Fruit fly (Drosophila melanogaster) whole organism, embryonic: ENCODE data around the gene Mrp5.

Source experiments
- Atf-2 ChIP-seq: fragments of 200-800 bp; sonication (Bioruptor generic); optimal IDR thresholded peaks from 2 replicates; lab custom pipeline; 2016; ENCODE audit warnings: missing biosample characterization, missing genetic modification characterization
- Bgb ChIP-seq: fragments of 200-800 bp; sonication (Bioruptor generic); IDR thresholded peaks from 2 replicates; pipeline ENCODE4 v1.3.6; 2022; ENCODE audit warnings: missing biosample characterization, missing genetic modification characterization; ENCODE audit not compliant: partially characterized antibody
- C15 ChIP-seq: fragments of 200-800 bp; sonication (Bioruptor generic); IDR thresholded peaks from 3 replicates; pipeline ENCODE4 v1.3.6; 2022; ENCODE audit warnings: missing biosample characterization, missing genetic modification characterization
- CG10565 ChIP-seq: fragments of 200-800 bp; sonication (Bioruptor generic); optimal IDR thresholded peaks from 3 replicates; lab custom pipeline; 2016; ENCODE audit warnings: missing biosample characterization, mild to moderate bottlenecking, missing genetic modification characterization
- CG10959 ChIP-seq: fragments of 200-800 bp; sonication (Bioruptor generic); IDR thresholded peaks from 2 replicates; pipeline ENCODE4 v1.3.6; 2022; ENCODE audit warnings: missing biosample characterization, missing genetic modification characterization
- CG10979 ChIP-seq: fragments of 200-800 bp; sonication (Bioruptor generic); optimal IDR thresholded peaks from 2 replicates; lab custom pipeline; 2018; ENCODE audit warnings: missing biosample characterization, mild to moderate bottlenecking, missing genetic modification characterization, moderate library complexity
- CG12071 ChIP-seq: fragments of 200-800 bp; sonication (Bioruptor generic); optimal IDR thresholded peaks from 3 replicates; lab custom pipeline; 2018; ENCODE audit warnings: missing biosample characterization, mild to moderate bottlenecking, missing genetic modification characterization
- CG12299 ChIP-seq: fragments of 200-800 bp; sonication (Bioruptor generic); optimal IDR thresholded peaks from 2 replicates; lab custom pipeline; 2018; ENCODE audit warnings: missing biosample characterization, mild to moderate bottlenecking, missing genetic modification characterization
- CG12744 ChIP-seq: fragments of 200-800 bp; sonication (Bioruptor generic); optimal IDR thresholded peaks from 2 replicates; lab custom pipeline; 2016; ENCODE audit warnings: missing biosample characterization, missing genetic modification characterization
- CG3065 ChIP-seq: fragments of 200-800 bp; sonication (Bioruptor generic); optimal IDR thresholded peaks from 2 replicates; lab custom pipeline; 2016; ENCODE audit warnings: missing biosample characterization, missing genetic modification characterization
- CG3163 ChIP-seq: fragments of 200-800 bp; sonication (Bioruptor generic); optimal IDR thresholded peaks from 3 replicates; lab custom pipeline; 2016; ENCODE audit warnings: missing biosample characterization, missing genetic modification characterization
- CG34376 ChIP-seq: fragments of 200-800 bp; sonication (Bioruptor generic); optimal IDR thresholded peaks from 2 replicates; lab custom pipeline; 2018; ENCODE audit warnings: missing biosample characterization, mild to moderate bottlenecking, missing genetic modification characterization
- CG4617 ChIP-seq: fragments of 200-800 bp; sonication (Bioruptor generic); optimal IDR thresholded peaks from 3 replicates; lab custom pipeline; 2016; ENCODE audit warnings: missing biosample characterization, missing genetic modification characterization, borderline replicate concordance
- CG5180 ChIP-seq: fragments of 200-800 bp; sonication (Bioruptor generic); optimal IDR thresholded peaks from 3 replicates; lab custom pipeline; 2017; ENCODE audit warnings: missing biosample characterization, missing genetic modification characterization, mild to moderate bottlenecking, moderate library complexity, missing genetic modification reagents
- CG6175 ChIP-seq: fragments of 200-800 bp; sonication (Bioruptor generic); IDR thresholded peaks from 3 replicates; pipeline ENCODE4 v1.3.6; 2022; ENCODE audit warnings: missing biosample characterization, missing genetic modification characterization
- CG7372 ChIP-seq: fragments of 200-800 bp; sonication (Bioruptor generic); IDR thresholded peaks from 2 replicates; pipeline ENCODE4 v1.3.6; 2022; ENCODE audit warnings: missing biosample characterization, missing genetic modification characterization
- CG7987 ChIP-seq: fragments of 200-800 bp; sonication (Bioruptor generic); optimal IDR thresholded peaks from 2 replicates; lab custom pipeline; 2018; ENCODE audit warnings: missing biosample characterization, mild to moderate bottlenecking, missing genetic modification characterization, moderate library complexity
- CG8388 ChIP-seq: fragments of 200-800 bp; sonication (Bioruptor generic); optimal IDR thresholded peaks from 2 replicates; lab custom pipeline; 2019; ENCODE audit warnings: missing biosample characterization, mild to moderate bottlenecking, missing genetic modification characterization, moderate library complexity
- Dbx ChIP-seq: fragments of 200-800 bp; sonication (Bioruptor generic); IDR thresholded peaks from 3 replicates; pipeline ENCODE4 v1.3.6; 2022; ENCODE audit warnings: missing biosample characterization, missing genetic modification characterization
- Dll ChIP-seq: fragments of 200-800 bp; sonication (Bioruptor generic); IDR thresholded peaks from 4 replicates; pipeline ENCODE4 v1.3.6; 2022; ENCODE audit warnings: missing biosample characterization, missing genetic modification characterization; ENCODE audit not compliant: partially characterized antibody
- GATAe ChIP-seq: fragments of 200-800 bp; sonication (Bioruptor generic); conservative IDR thresholded peaks from 2 replicates; pipeline ENCODE4 v1.3.6; 2022; ENCODE audit warnings: missing biosample characterization, missing genetic modification characterization
- HLHmδ ChIP-seq: fragments of 200-800 bp; sonication (Bioruptor generic); optimal IDR thresholded peaks from 2 replicates; lab custom pipeline; 2018; ENCODE audit warnings: missing biosample characterization, mild to moderate bottlenecking, missing genetic modification characterization, moderate library complexity
- Jarid2 ChIP-seq: fragments of 200-800 bp; sonication (Bioruptor generic); optimal IDR thresholded peaks from 3 replicates; lab custom pipeline; 2017; ENCODE audit warnings: mild to moderate bottlenecking, missing biosample characterization, missing genetic modification reagents, missing genetic modification characterization
- Meics ChIP-seq: fragments of 200-800 bp; sonication (Bioruptor generic); optimal IDR thresholded peaks from 2 replicates; lab custom pipeline; 2017; ENCODE audit warnings: missing biosample characterization, mild to moderate bottlenecking, missing genetic modification characterization
- Mes4 ChIP-seq: fragments of 200-800 bp; sonication (Bioruptor generic); optimal IDR thresholded peaks from 2 replicates; lab custom pipeline; 2016; ENCODE audit warnings: missing biosample characterization, missing genetic modification characterization
- NC2α ChIP-seq: fragments of 200-800 bp; sonication (Bioruptor generic); optimal IDR thresholded peaks from 2 replicates; lab custom pipeline; 2016; ENCODE audit warnings: missing biosample characterization, missing genetic modification characterization
- Optix ChIP-seq: fragments of 200-800 bp; sonication (Bioruptor generic); IDR thresholded peaks from 3 replicates; pipeline ENCODE4 v1.3.6; 2022; ENCODE audit warnings: missing biosample characterization, missing genetic modification characterization
- Pdp1 ChIP-seq, 2 experiments: fragments of 200-800 bp; sonication (Bioruptor generic); optimal IDR thresholded peaks; 3 replicates each; lab custom pipeline; 2016; ENCODE audit warnings: missing biosample characterization in 2 of 2, missing genetic modification characterization in 2 of 2, mild to moderate bottlenecking in 1 of 2, moderate library complexity in 1 of 2
- ara ChIP-seq: fragments of 200-800 bp; sonication (Bioruptor generic); IDR thresholded peaks from 2 replicates; pipeline ENCODE4 v1.3.6; 2022; ENCODE audit warnings: missing biosample characterization, missing genetic modification characterization
- btn ChIP-seq: fragments of 200-800 bp; sonication (Bioruptor generic); optimal IDR thresholded peaks from 2 replicates; lab custom pipeline; 2016; ENCODE audit warnings: missing biosample characterization, missing genetic modification characterization
- chinmo ChIP-seq: fragments of 200-800 bp; sonication (Bioruptor generic); IDR thresholded peaks from 4 replicates; pipeline ENCODE4 v1.3.6; 2022; ENCODE audit warnings: missing biosample characterization, missing genetic modification characterization; ENCODE audit not compliant: partially characterized antibody
- chm ChIP-seq: fragments of 200-800 bp; sonication (Bioruptor generic); IDR thresholded peaks from 2 replicates; pipeline ENCODE4 v1.3.6; 2022; ENCODE audit warnings: missing biosample characterization, missing genetic modification characterization
- chn ChIP-seq: fragments of 200-800 bp; sonication (Bioruptor generic); optimal IDR thresholded peaks from 2 replicates; lab custom pipeline; 2016; ENCODE audit warnings: missing biosample characterization, missing genetic modification characterization
- crol ChIP-seq: fragments of 200-800 bp; sonication (Bioruptor generic); IDR thresholded peaks from 2 replicates; pipeline ENCODE4 v1.3.6; 2022; ENCODE audit warnings: missing biosample characterization, missing genetic modification characterization
- disco-r ChIP-seq: fragments of 200-800 bp; sonication (Bioruptor generic); optimal IDR thresholded peaks from 2 replicates; lab custom pipeline; 2016; ENCODE audit warnings: missing biosample characterization, missing genetic modification characterization
- dmrt11E ChIP-seq: fragments of 200-800 bp; sonication (Bioruptor generic); optimal IDR thresholded peaks from 3 replicates; lab custom pipeline; 2018; ENCODE audit warnings: missing biosample characterization, mild to moderate bottlenecking, missing genetic modification characterization, moderate library complexity
- emc ChIP-seq: fragments of 200-800 bp; sonication (Bioruptor generic); optimal IDR thresholded peaks from 2 replicates; lab custom pipeline; 2016; ENCODE audit warnings: missing biosample characterization, missing genetic modification characterization
- ewg ChIP-seq: fragments of 200-800 bp; sonication (Bioruptor generic); optimal IDR thresholded peaks from 3 replicates; lab custom pipeline; 2017; ENCODE audit warnings: mild to moderate bottlenecking, missing biosample characterization, missing genetic modification reagents, missing genetic modification characterization
- exex ChIP-seq: fragments of 200-800 bp; sonication (Bioruptor generic); optimal IDR thresholded peaks from 4 replicates; lab custom pipeline; 2018; ENCODE audit warnings: missing biosample characterization, mild to moderate bottlenecking, missing genetic modification characterization, moderate library complexity
- fd102C ChIP-seq: fragments of 200-800 bp; sonication (Bioruptor generic); optimal IDR thresholded peaks from 2 replicates; lab custom pipeline; 2018; ENCODE audit warnings: missing biosample characterization, mild to moderate bottlenecking, missing genetic modification characterization, moderate library complexity
- hkb ChIP-seq, 2 experiments: fragments of 200-800 bp in 1 of 2; fragments of >200 bp in 1 of 2; sonication (Bioruptor generic) in 1 of 2; IDR thresholded peaks in 1 of 2; optimal IDR thresholded peaks in 1 of 2; 2 replicates each; pipeline versions ENCODE4 v1.3.6 to Lab custom; 2017 to 2022; ENCODE audit warnings: missing biosample characterization in 1 of 2, missing genetic modification characterization in 1 of 2
- kni ChIP-seq: fragments of 200-800 bp; sonication (Bioruptor generic); optimal IDR thresholded peaks from 3 replicates; lab custom pipeline; 2017; ENCODE audit warnings: mild to moderate bottlenecking, missing biosample characterization, missing genetic modification reagents, missing genetic modification characterization
- rib ChIP-seq: fragments of 200-800 bp; sonication (Bioruptor generic); IDR thresholded peaks from 2 replicates; pipeline ENCODE4 v1.3.6; 2022; ENCODE audit warnings: missing biosample characterization, missing genetic modification characterization
- run ChIP-seq: fragments of 200-800 bp; sonication (Bioruptor generic); optimal IDR thresholded peaks from 3 replicates; lab custom pipeline; 2018; ENCODE audit warnings: missing biosample characterization, mild to moderate bottlenecking, missing genetic modification characterization
- scrt ChIP-seq: fragments of 200-800 bp; sonication (Bioruptor generic); optimal IDR thresholded peaks from 2 replicates; lab custom pipeline; 2018; ENCODE audit warnings: missing biosample characterization, mild to moderate bottlenecking, missing genetic modification characterization, moderate library complexity
- shn ChIP-seq: fragments of 200-800 bp; sonication (Bioruptor generic); optimal IDR thresholded peaks from 3 replicates; lab custom pipeline; 2016; ENCODE audit warnings: missing biosample characterization, missing genetic modification characterization
- sug ChIP-seq: fragments of 200-800 bp; optimal IDR thresholded peaks from 2 replicates; lab custom pipeline; 2019; ENCODE audit warnings: missing biosample characterization, mild to moderate bottlenecking, missing genetic modification characterization, moderate library complexity
- unc-4 ChIP-seq: fragments of 200-800 bp; sonication (Bioruptor generic); IDR thresholded peaks from 2 replicates; pipeline ENCODE4 v1.3.6; 2022; ENCODE audit warnings: missing biosample characterization, missing genetic modification characterization; ENCODE audit not compliant: partially characterized antibody

Mrp5 gene

DNA sequence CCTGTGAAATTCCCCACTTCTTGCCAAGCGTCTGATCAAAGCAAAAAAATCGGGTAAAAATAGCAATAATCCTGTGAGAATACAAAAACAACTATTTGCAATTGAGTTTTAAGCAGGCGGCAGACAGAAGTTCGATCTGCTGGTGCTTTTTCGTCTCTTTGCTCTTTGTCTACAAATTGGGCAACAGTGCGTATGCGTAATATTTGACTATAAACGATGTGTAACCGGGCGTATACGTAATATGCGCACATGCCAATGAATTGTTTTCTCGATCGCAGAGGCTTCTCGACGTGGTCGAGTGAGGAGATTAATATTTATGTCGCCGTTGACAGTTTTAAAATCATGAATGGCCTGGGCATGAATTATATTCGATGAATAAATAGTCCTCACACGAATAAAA, 19.8 kb upstream of the Mrp5 start:
- TF ChIP-seq rib (GFP tag; lab: Robert Waterston, UW) (no peak), CG10979 (peak; percentile 6), CG7372 (GFP tag; lab: Robert Waterston, UW) (peak; percentile 93), CG10959 (GFP tag; lab: Robert Waterston, UW) (0 out of 2 replicates have a peak, but pooled peaks have one; percentile 17), Pdp1 (GFP tag; optimal IDR thresholded peaks at IDR 0.05; lab: Kevin White, UChicago) (peak in 1 of 2 experiments; percentile 62)
- TF ChIP-seq, all 482 proteins: peak for 4

dm6 chr3R:19892046-19892445, 16.6 kb upstream of the Mrp5 start:
- TF ChIP-seq Bgb (GFP tag; lab: Robert Waterston, UW) (peak; percentile 41), crol (GFP tag; lab: Robert Waterston, UW) (no peak), Dll (GFP tag; lab: Robert Waterston, UW) (0 out of 4 replicates have a peak, but pooled peaks have one; percentile 20), btn (GFP tag; lab: Kevin White, UChicago) (peak; percentile 51), Jarid2 (GFP tag; lab: Kevin White, UChicago) (peak; percentile 41), GATAe (0 out of 2 replicates have a peak, but pooled peaks have one; percentile 27), CG12744 (GFP tag; lab: Kevin White, UChicago) (peak; percentile 31), disco-r (GFP tag; lab: Kevin White, UChicago) (peak; percentile 30), HLHmδ (GFP tag; lab: Kevin White, UChicago) (no peak), CG12299 (peak; percentile 36), unc-4 (GFP tag; lab: Robert Waterston, UW) (no peak), chn (GFP tag; lab: Kevin White, UChicago) (peak; percentile 38), CG34376 (GFP tag; lab: Kevin White, UChicago) (peak; percentile 20), CG3065 (GFP tag; lab: Kevin White, UChicago) (no peak), NC2α (peak; percentile 37), chm (GFP tag; lab: Robert Waterston, UW) (peak; percentile 75), exex (no peak), CG7987 (GFP tag; lab: Kevin White, UChicago) (peak; percentile 37), ara (GFP tag; lab: Robert Waterston, UW) (peak; percentile 56; the same call in 1 of the 2 replicates), dmrt11E (tag; lab: Kevin White, UChicago) (peak; percentile 60), CG4617 (GFP tag; lab: Kevin White, UChicago) (no peak), CG8388 (peak; percentile 61), Mes4 (GFP tag; lab: Kevin White, UChicago) (no peak), scrt (GFP tag; lab: Kevin White, UChicago) (peak; percentile 26), CG12071 (GFP tag; lab: Kevin White, UChicago) (peak; percentile 78), C15 (no peak), Atf-2 (GFP tag; lab: Kevin White, UChicago) (peak; percentile 69), CG6175 (peak; percentile 11; the same call in 1 of the 3 replicates), sug (peak; percentile 58), ewg (no peak), fd102C (no peak), Meics (peak; percentile 71), emc (GFP tag; lab: Kevin White, UChicago) (peak; percentile 58), kni (GFP tag; lab: Kevin White, UChicago) (no peak), chinmo (no peak), hkb (optimal IDR thresholded peaks at IDR 0.05; lab: Kevin White, UChicago) (no peak), hkb (GFP tag; IDR thresholded peaks at IDR 0.05; lab: Robert Waterston, UW) (peak; percentile 74), CG5180 (GFP tag; lab: Kevin White, UChicago) (peak; percentile 21), shn (GFP tag; lab: Kevin White, UChicago) (peak; percentile 75), CG10565 (no peak), CG3163 (GFP tag; lab: Kevin White, UChicago) (peak; percentile 25), run (tag; lab: Kevin White, UChicago) (no peak), Optix (peak; percentile 71), Dbx (GFP tag; lab: Robert Waterston, UW) (peak; percentile 66; the same call in 1 of the 3 replicates)
